Fruit fly (Drosophila melanogaster): ENCODE data around the gene Mat89Ba.

DNA sequence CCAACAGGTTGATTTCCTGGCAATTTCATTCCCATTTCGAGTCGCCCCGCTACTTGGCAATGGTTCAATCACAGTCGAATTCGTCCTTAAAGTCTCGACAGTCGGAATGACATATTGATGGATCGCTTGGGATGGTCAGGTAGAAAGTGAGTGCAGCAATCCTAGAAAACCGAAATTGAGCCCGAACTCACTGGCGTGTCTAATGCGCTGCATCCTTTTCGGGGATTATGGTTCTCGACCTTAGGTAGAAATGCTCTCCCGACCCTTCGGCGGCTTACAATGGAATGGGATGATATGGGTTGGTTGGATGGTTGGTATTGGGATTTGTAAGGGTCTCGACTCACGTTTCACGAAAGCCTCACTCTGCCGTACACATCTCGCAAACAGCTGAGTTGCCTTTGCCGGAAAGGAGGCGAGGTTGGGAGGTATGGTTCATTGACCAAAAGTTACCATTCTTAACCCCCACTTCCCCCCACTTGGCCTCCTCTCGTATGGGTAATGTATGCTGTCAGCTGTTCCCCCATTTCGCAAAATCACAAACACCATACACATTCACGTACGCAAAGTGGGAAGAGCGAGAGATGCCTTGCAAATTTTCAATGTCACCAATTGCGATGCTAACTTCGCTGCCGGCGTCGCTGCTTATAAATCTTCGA lies 20.8 kb downstream of the Mat89Ba start:
- TF ChIP-seq Dif (GFP tag; optimal IDR thresholded peaks at IDR 0.05; ENCODE audit: partially characterized antibody) (no peak), Abd-B (GFP tag; optimal IDR thresholded peaks at IDR 0.05) (no peak), lola (GFP tag; optimal IDR thresholded peaks at IDR 0.05) (no peak), Myc (optimal IDR thresholded peaks at IDR 0.05) (no peak), Dfd (GFP tag; optimal IDR thresholded peaks at IDR 0.05) (no peak), pan (optimal IDR thresholded peaks at IDR 0.05) (no peak), br (GFP tag; optimal IDR thresholded peaks at IDR 0.05) (no peak), foxo (GFP tag; optimal IDR thresholded peaks at IDR 0.05) (no peak), GATAd (GFP tag; optimal IDR thresholded peaks at IDR 0.05) (no peak)
